Worm (Caenorhabditis elegans): ENCODE results near the gene cnt-2.
A peak's percentile ranks its signal among the peaks of the same experiment; 100 is the strongest.

Gene cnt-2

DNA sequence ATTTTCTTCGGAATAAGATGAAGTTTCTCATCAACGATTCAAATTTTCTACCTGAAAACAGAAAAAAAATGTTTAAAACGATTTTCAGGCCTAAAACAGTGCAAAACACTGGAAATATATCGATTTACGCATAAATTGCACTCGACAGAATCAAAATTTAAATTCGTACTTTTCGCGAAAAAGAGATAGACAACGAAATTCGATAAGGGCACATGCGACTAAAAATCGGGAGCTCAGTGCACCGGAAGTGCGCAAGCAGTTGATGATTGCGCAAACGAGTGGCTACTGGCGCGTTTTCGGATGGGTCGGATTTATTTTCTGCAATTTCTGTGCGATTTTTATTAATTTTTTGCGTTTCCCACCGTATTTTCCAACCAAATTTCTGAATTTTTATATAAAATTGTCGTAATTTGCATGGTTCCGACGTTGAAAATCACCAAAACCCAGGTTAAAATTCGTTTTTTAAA, 52.2 kb downstream of the cnt-2 start, which contains the start of the genes Y39A1A.21 and Y39A1A.22 (continued):
- TF ChIP-seq madf-2 (tag; optimal IDR thresholded peaks at IDR 0.05) (no peak), unc-42 (tag; optimal IDR thresholded peaks at IDR 0.05) (peak; percentile 79), sdc-2 (tag; optimal IDR thresholded peaks at IDR 0.05) (no peak), ceh-14 (tag; optimal IDR thresholded peaks at IDR 0.05) (no peak), odd-2 (tag; optimal IDR thresholded peaks at IDR 0.05) (no peak), ceh-19 (GFP tag; optimal IDR thresholded peaks at IDR 0.05) (no peak), pag-3 (tag; optimal IDR thresholded peaks at IDR 0.05; ENCODE audit: borderline replicate concordance) (no peak), pat-9 (tag; optimal IDR thresholded peaks at IDR 0.05) (no peak), syd-9 (tag; optimal IDR thresholded peaks at IDR 0.05) (no peak), hlh-30 (tag; optimal IDR thresholded peaks at IDR 0.05; ENCODE audit: insufficient read depth) (peak; percentile 8), unc-86 (tag; optimal IDR thresholded peaks at IDR 0.05) (peak; percentile 32), F13H6.1 (tag; optimal IDR thresholded peaks at IDR 0.05) (no peak), ceh-30 (tag; optimal IDR thresholded peaks at IDR 0.05) (no peak), K09A11.1 (tag; optimal IDR thresholded peaks at IDR 0.05; ENCODE audit: insufficient read depth) (no peak), C38D4.7 (GFP tag; optimal IDR thresholded peaks at IDR 0.05) (no peak), che-1 (tag; optimal IDR thresholded peaks at IDR 0.05) (peak; percentile 30), Y22D7AL.16 (tag; optimal IDR thresholded peaks at IDR 0.05) (no peak), ama-1 (optimal IDR thresholded peaks at IDR 0.05) (no peak), mec-3 (tag; optimal IDR thresholded peaks at IDR 0.05; ENCODE audit: borderline replicate concordance) (no peak), dmd-4 (tag; optimal IDR thresholded peaks at IDR 0.05; ENCODE audit: borderline replicate concordance) (no peak), eyg-1 (tag; optimal IDR thresholded peaks at IDR 0.05) (no peak), ceh-31 (tag; optimal IDR thresholded peaks at IDR 0.05) (peak; percentile 59), rnt-1 (tag; optimal IDR thresholded peaks at IDR 0.05) (no peak), unc-55 (GFP tag; optimal IDR thresholded peaks at IDR 0.05) (no peak), gmeb-2 (tag; optimal IDR thresholded peaks at IDR 0.05) (peak; percentile 40), sox-2 (GFP tag; IDR thresholded peaks at IDR 0.05) (no peak), fkh-6 (tag; optimal IDR thresholded peaks at IDR 0.05) (no peak), ceh-2 (tag; optimal IDR thresholded peaks at IDR 0.05) (no peak), T23F11.4 (GFP tag; optimal IDR thresholded peaks at IDR 0.05) (no peak), ceh-22 (tag; optimal IDR thresholded peaks at IDR 0.05) (no peak), pha-2 (tag; optimal IDR thresholded peaks at IDR 0.05) (no peak), hlh-8 (tag; optimal IDR thresholded peaks at IDR 0.05) (no peak), zip-5 (tag; optimal IDR thresholded peaks at IDR 0.05) (peak; percentile 8), pqm-1 (tag; optimal IDR thresholded peaks at IDR 0.05) (no peak), ets-4 (tag; optimal IDR thresholded peaks at IDR 0.05) (no peak), nfya-1 (tag; optimal IDR thresholded peaks at IDR 0.05) (peak; percentile 80), sox-4 (tag; optimal IDR thresholded peaks at IDR 0.05) (no peak), ceh-34 (tag; optimal IDR thresholded peaks at IDR 0.05) (peak; percentile 48), fkh-10 (GFP tag; optimal IDR thresholded peaks at IDR 0.05) (peak; percentile 70), ceh-18 (tag; optimal IDR thresholded peaks at IDR 0.05) (peak; percentile 24), ztf-16 (tag; optimal IDR thresholded peaks at IDR 0.05) (peak; percentile 41), lin-11 (tag; optimal IDR thresholded peaks at IDR 0.05) (no peak), pax-1 (tag; optimal IDR thresholded peaks at IDR 0.05) (no peak), tbx-2 (tag; optimal IDR thresholded peaks at IDR 0.05) (peak; percentile 63), npax-4 (tag; optimal IDR thresholded peaks at IDR 0.05) (no peak), hlh-15 (tag; optimal IDR thresholded peaks at IDR 0.05) (peak; percentile 12), hlh-6 (tag; optimal IDR thresholded peaks at IDR 0.05) (no peak), ceh-9 (tag; optimal IDR thresholded peaks at IDR 0.05) (no peak), ahr-1 (tag; optimal IDR thresholded peaks at IDR 0.05) (no peak), hlh-13 (GFP tag; optimal IDR thresholded peaks at IDR 0.05) (peak; percentile 8), K02D7.2 (tag; optimal IDR thresholded peaks at IDR 0.05) (peak; percentile 18), ttx-3 (tag; optimal IDR thresholded peaks at IDR 0.05) (peak; percentile 5)
